Fruit fly (Drosophila melanogaster): Measurements from ENCODE around the gene mex1.

Gene mex1

DNA sequence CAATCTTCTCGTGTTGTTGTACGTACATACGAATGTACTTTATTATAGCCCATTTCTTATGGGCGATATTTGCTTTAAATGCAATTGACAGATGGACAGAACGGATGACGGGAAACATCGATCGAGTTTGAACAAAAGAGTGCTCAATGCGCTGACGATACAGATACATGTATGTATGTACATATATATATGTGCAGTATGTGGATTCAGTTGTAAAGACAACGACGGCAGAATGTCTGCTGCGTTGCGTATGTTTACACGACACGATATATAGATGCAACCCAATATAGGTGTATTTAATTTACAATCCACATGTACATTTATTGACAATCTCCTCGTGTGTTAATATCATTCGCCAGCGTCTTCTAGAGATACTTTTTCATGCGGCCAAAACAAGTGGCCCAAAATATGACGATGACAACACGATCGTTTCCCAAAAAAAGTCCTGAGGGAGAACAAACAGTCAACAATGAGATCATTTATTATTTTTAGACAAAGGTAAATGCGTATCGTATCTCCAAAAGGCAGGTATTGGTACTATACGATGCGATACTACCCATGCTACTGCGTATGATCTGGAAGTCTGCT is 11.3 kb upstream of the mex1 start (continued):
- TF ChIP-seq CG34224 (GFP tag; IDR thresholded peaks at IDR 0.05; ENCODE audit: partially characterized antibody): no peak
- TF ChIP-seq CG31224 (GFP tag; IDR thresholded peaks at IDR 0.05): no peak
- TF ChIP-seq CG4328 (GFP tag; optimal IDR thresholded peaks at IDR 0.05): peak; percentile 29
- no peak for TF ChIP-seq abd-A (tag; optimal IDR thresholded peaks at IDR 0.05)
- no peak for TF ChIP-seq BtbVII (GFP tag; optimal IDR thresholded peaks at IDR 0.05)
- TF ChIP-seq NC2β (GFP tag; optimal IDR thresholded peaks at IDR 0.05): no peak
- TF ChIP-seq cad (GFP tag; optimal IDR thresholded peaks at IDR 0.05): no peak
- TF ChIP-seq Gug (GFP tag; IDR thresholded peaks at IDR 0.05): no peak
- TF ChIP-seq CG11247 (GFP tag; IDR thresholded peaks at IDR 0.05): no peak
- TF ChIP-seq CG17359 (tag; optimal IDR thresholded peaks at IDR 0.05): peak; percentile 31
- TF ChIP-seq zen (tag; optimal IDR thresholded peaks at IDR 0.05): no peak
- peak; percentile 19 for TF ChIP-seq cg (GFP tag; optimal IDR thresholded peaks at IDR 0.05)
- no peak for TF ChIP-seq CG15011 (GFP tag; optimal IDR thresholded peaks at IDR 0.05)
- TF ChIP-seq vvl (GFP tag; IDR thresholded peaks at IDR 0.05): no peak
- no peak for TF ChIP-seq lmd (GFP tag; IDR thresholded peaks at IDR 0.05)
- no peak for TF ChIP-seq hkb (optimal IDR thresholded peaks at IDR 0.05)
- no peak for TF ChIP-seq hkb (GFP tag; IDR thresholded peaks at IDR 0.05)
- TF ChIP-seq HLH54F (GFP tag; optimal IDR thresholded peaks at IDR 0.05): no peak
- TF ChIP-seq h (optimal IDR thresholded peaks at IDR 0.05): no peak
- TF ChIP-seq psq (GFP tag; optimal IDR thresholded peaks at IDR 0.05): no peak
- peak; percentile 28 for TF ChIP-seq CG14710 (tag; optimal IDR thresholded peaks at IDR 0.05)
- TF ChIP-seq Ptx1 (GFP tag; IDR thresholded peaks at IDR 0.05): no peak
- peak; percentile 19 for TF ChIP-seq CG17568 (GFP tag; optimal IDR thresholded peaks at IDR 0.05)
- TF ChIP-seq sob (GFP tag; IDR thresholded peaks at IDR 0.05): no peak
- TF ChIP-seq chm (GFP tag; IDR thresholded peaks at IDR 0.05): peak; percentile 66
- TF ChIP-seq pros (GFP tag; optimal IDR thresholded peaks at IDR 0.05): no peak
- peak; percentile 24 for TF ChIP-seq lab (GFP tag; optimal IDR thresholded peaks at IDR 0.05)
- TF ChIP-seq CG6813 (GFP tag; optimal IDR thresholded peaks at IDR 0.05): peak; percentile 31
- TF ChIP-seq Rfx (GFP tag; IDR thresholded peaks at IDR 0.05): no peak
- no peak for TF ChIP-seq CG6791 (GFP tag; IDR thresholded peaks at IDR 0.05; ENCODE audit: partially characterized antibody)
- no peak for TF ChIP-seq pum (GFP tag; optimal IDR thresholded peaks at IDR 0.05)
- no peak for TF ChIP-seq NfI (GFP tag; optimal IDR thresholded peaks at IDR 0.05)
- TF ChIP-seq Bteb2 (GFP tag; optimal IDR thresholded peaks at IDR 0.05): no peak
- no peak for TF ChIP-seq CG8478 (optimal IDR thresholded peaks at IDR 0.05)
- TF ChIP-seq hbn (GFP tag; IDR thresholded peaks at IDR 0.05; ENCODE audit: partially characterized antibody): no peak
- TF ChIP-seq Sry-β (GFP tag; optimal IDR thresholded peaks at IDR 0.05): peak; percentile 3
- TF ChIP-seq ATbp (GFP tag; optimal IDR thresholded peaks at IDR 0.05): peak; percentile 52
- TF ChIP-seq CG7556 (GFP tag; optimal IDR thresholded peaks at IDR 0.05): no peak
- no peak for TF ChIP-seq trh (GFP tag; optimal IDR thresholded peaks at IDR 0.05)
- no peak for TF ChIP-seq sqz (GFP tag; optimal IDR thresholded peaks at IDR 0.05)
- TF ChIP-seq nerfin-1 (tag; optimal IDR thresholded peaks at IDR 0.05): no peak
- no peak for TF ChIP-seq ash1 (GFP tag; optimal IDR thresholded peaks at IDR 0.05)
- no peak for TF ChIP-seq sens-2 (GFP tag; IDR thresholded peaks at IDR 0.05)
- no peak for TF ChIP-seq aop (GFP tag; IDR thresholded peaks at IDR 0.05)
- no peak for TF ChIP-seq Sin3A (optimal IDR thresholded peaks at IDR 0.05)
- no peak for TF ChIP-seq ac (GFP tag; optimal IDR thresholded peaks at IDR 0.05)
- TF ChIP-seq gsb (GFP tag; IDR thresholded peaks at IDR 0.05): no peak
- TF ChIP-seq hth (optimal IDR thresholded peaks at IDR 0.05): no peak
- no peak for TF ChIP-seq CG18262 (tag; optimal IDR thresholded peaks at IDR 0.05)
- no peak for TF ChIP-seq prd (optimal IDR thresholded peaks at IDR 0.05)
- no peak for TF ChIP-seq prd (GFP tag; IDR thresholded peaks at IDR 0.05)
- TF ChIP-seq CG16863 (GFP tag; optimal IDR thresholded peaks at IDR 0.05): no peak
- TF ChIP-seq unpg (GFP tag; optimal IDR thresholded peaks at IDR 0.05): no peak

All from whole organism, embryonic.